Worm (Caenorhabditis elegans) whole organism, late embryonic: ENCODE data around the gene F13B6.1.

Source experiments
- C08G9.2 ChIP-seq: sonication (generic microtip); optimal IDR thresholded peaks from 2 replicates; lab custom pipeline; 2016; ENCODE audit warnings: mild to moderate bottlenecking, missing genetic modification characterization, moderate library complexity, missing compliant biosample characterization
- C38D4.7 ChIP-seq: fragments of 200-800 bp; sonication (Bioruptor generic); optimal IDR thresholded peaks from 2 replicates; lab custom pipeline; 2018; ENCODE audit warnings: mild to moderate bottlenecking, missing genetic modification characterization, moderate library complexity, missing compliant biosample characterization
- K02D7.2 ChIP-seq: sonication (generic microtip); optimal IDR thresholded peaks from 2 replicates; lab custom pipeline; 2017; ENCODE audit warnings: mild to moderate bottlenecking, missing genetic modification characterization, missing compliant biosample characterization
- Y22D7AL.16 ChIP-seq: sonication (generic microtip); optimal IDR thresholded peaks from 2 replicates; lab custom pipeline; 2016; ENCODE audit warnings: missing genetic modification characterization, missing compliant biosample characterization
- ahr-1 ChIP-seq: sonication (generic microtip); optimal IDR thresholded peaks from 2 replicates; lab custom pipeline; 2016; ENCODE audit warnings: missing genetic modification characterization, missing compliant biosample characterization
- ama-1 ChIP-seq: fragments of 150-350 bp; optimal IDR thresholded peaks from 2 replicates; lab custom pipeline; 2014
- ceh-18 ChIP-seq: sonication (generic microtip); optimal IDR thresholded peaks from 2 replicates; lab custom pipeline; 2016; ENCODE audit warnings: missing genetic modification characterization, missing compliant biosample characterization
- ceh-19 ChIP-seq: fragments of 200-800 bp; sonication (Bioruptor generic); optimal IDR thresholded peaks from 2 replicates; lab custom pipeline; 2018; ENCODE audit warnings: mild to moderate bottlenecking, missing genetic modification characterization, missing compliant biosample characterization
- ceh-2 ChIP-seq: sonication (generic microtip); optimal IDR thresholded peaks from 2 replicates; lab custom pipeline; 2016; ENCODE audit warnings: missing genotype, missing genetic modification characterization, missing compliant biosample characterization
- ceh-30 ChIP-seq: fragments of 150-350 bp; optimal IDR thresholded peaks from 2 replicates; lab custom pipeline; 2014; ENCODE audit warnings: missing biosample characterization, missing genetic modification characterization
- ceh-31 ChIP-seq: sonication (generic microtip); optimal IDR thresholded peaks from 2 replicates; lab custom pipeline; 2016; ENCODE audit warnings: missing genetic modification characterization, missing compliant biosample characterization
- ceh-34 ChIP-seq: sonication (generic microtip); optimal IDR thresholded peaks from 2 replicates; lab custom pipeline; 2016; ENCODE audit warnings: mild to moderate bottlenecking, missing genetic modification characterization, missing compliant biosample characterization
- ceh-48 ChIP-seq: sonication (generic microtip); optimal IDR thresholded peaks from 2 replicates; lab custom pipeline; 2016; ENCODE audit warnings: missing genetic modification characterization, inconsistent platforms, missing compliant biosample characterization
- ceh-6 ChIP-seq: fragments of 200-800 bp; sonication (Bioruptor generic); optimal IDR thresholded peaks from 2 replicates; lab custom pipeline; 2018; ENCODE audit warnings: mild to moderate bottlenecking, missing genetic modification characterization, missing compliant biosample characterization
- che-1 ChIP-seq: sonication (generic microtip); optimal IDR thresholded peaks from 2 replicates; lab custom pipeline; 2016; ENCODE audit warnings: mild to moderate bottlenecking, missing genetic modification characterization, missing compliant biosample characterization
- dve-1 ChIP-seq: sonication (generic microtip); optimal IDR thresholded peaks from 2 replicates; lab custom pipeline; 2017; ENCODE audit warnings: antibody characterized with exemption, mild to moderate bottlenecking, missing genetic modification characterization, missing compliant biosample characterization
- elt-4 ChIP-seq: sonication (generic microtip); optimal IDR thresholded peaks from 2 replicates; lab custom pipeline; 2016; ENCODE audit warnings: missing genetic modification characterization, missing compliant biosample characterization
- ets-4 ChIP-seq: sonication (generic microtip); optimal IDR thresholded peaks from 2 replicates; lab custom pipeline; 2016; ENCODE audit warnings: missing genetic modification characterization, missing compliant biosample characterization
- eyg-1 ChIP-seq: sonication (generic microtip); optimal IDR thresholded peaks from 2 replicates; lab custom pipeline; 2016; ENCODE audit warnings: missing genotype, missing genetic modification characterization, missing compliant biosample characterization
- fkh-6 ChIP-seq: sonication (generic microtip); optimal IDR thresholded peaks from 2 replicates; lab custom pipeline; 2016; ENCODE audit warnings: missing genetic modification characterization, missing compliant biosample characterization
- gmeb-2 ChIP-seq: sonication (generic microtip); optimal IDR thresholded peaks from 2 replicates; lab custom pipeline; 2016; ENCODE audit warnings: missing genetic modification characterization, inconsistent platforms, missing compliant biosample characterization
- hlh-13 ChIP-seq: fragments of 200-800 bp; sonication (Bioruptor generic); optimal IDR thresholded peaks from 2 replicates; lab custom pipeline; 2018; ENCODE audit warnings: mild to moderate bottlenecking, missing genetic modification characterization, missing compliant biosample characterization
- hlh-15 ChIP-seq: sonication (generic microtip); optimal IDR thresholded peaks from 2 replicates; lab custom pipeline; 2016; ENCODE audit warnings: missing genetic modification characterization, missing compliant biosample characterization
- hlh-30 ChIP-seq: sonication (generic microtip); optimal IDR thresholded peaks from 2 replicates; lab custom pipeline; 2017; ENCODE audit warnings: antibody characterized with exemption, missing genetic modification characterization, missing compliant biosample characterization; ENCODE audit not compliant: insufficient read depth
- hlh-6 ChIP-seq: sonication (generic microtip); optimal IDR thresholded peaks from 2 replicates; lab custom pipeline; 2016; ENCODE audit warnings: missing genotype, missing genetic modification characterization, missing compliant biosample characterization
- lin-11 ChIP-seq: fragments of 200-800 bp; sonication (Bioruptor generic); optimal IDR thresholded peaks from 2 replicates; lab custom pipeline; 2018; ENCODE audit warnings: mild to moderate bottlenecking, missing genetic modification characterization, missing compliant biosample characterization
- mec-3 ChIP-seq: sonication (generic microtip); optimal IDR thresholded peaks from 2 replicates; lab custom pipeline; 2016; ENCODE audit warnings: borderline replicate concordance, missing genetic modification characterization, missing compliant biosample characterization
- nfya-1 ChIP-seq: sonication (generic microtip); optimal IDR thresholded peaks from 2 replicates; lab custom pipeline; 2017; ENCODE audit warnings: missing genetic modification characterization, mild to moderate bottlenecking, missing compliant biosample characterization, antibody characterized with exemption, moderate library complexity
- nhr-232 ChIP-seq: sonication (generic microtip); optimal IDR thresholded peaks from 2 replicates; lab custom pipeline; 2016; ENCODE audit warnings: missing genetic modification characterization, missing compliant biosample characterization
- npax-4 ChIP-seq: sonication (generic microtip); optimal IDR thresholded peaks from 2 replicates; lab custom pipeline; 2016; ENCODE audit warnings: missing genetic modification characterization, missing compliant biosample characterization
- odd-2 ChIP-seq: sonication (generic microtip); optimal IDR thresholded peaks from 2 replicates; lab custom pipeline; 2017; ENCODE audit warnings: antibody characterized with exemption, mild to moderate bottlenecking, missing genetic modification characterization, missing compliant biosample characterization
- pag-3 ChIP-seq: sonication (generic microtip); optimal IDR thresholded peaks from 2 replicates; lab custom pipeline; 2016; ENCODE audit warnings: missing compliant biosample characterization, missing genetic modification characterization, borderline replicate concordance
- pat-9 ChIP-seq: fragments of 200-800 bp; sonication (Bioruptor generic); optimal IDR thresholded peaks from 2 replicates; lab custom pipeline; 2018; ENCODE audit warnings: mild to moderate bottlenecking, missing genetic modification characterization, moderate library complexity, missing compliant biosample characterization
- pros-1 ChIP-seq: fragments of 150-350 bp; optimal IDR thresholded peaks from 2 replicates; lab custom pipeline; 2014; ENCODE audit warnings: missing biosample characterization, missing genetic modification reagents, missing genetic modification characterization
- sox-2 ChIP-seq: fragments of 200-800 bp; sonication (Bioruptor generic); IDR thresholded peaks from 2 replicates; pipeline ENCODE4 v1.3.6; 2022; ENCODE audit warnings: missing genetic modification reagents, missing genetic modification characterization, missing compliant biosample characterization
- syd-9 ChIP-seq: sonication (generic microtip); optimal IDR thresholded peaks from 2 replicates; lab custom pipeline; 2016; ENCODE audit warnings: mild to moderate bottlenecking, missing genetic modification characterization, moderate library complexity, missing compliant biosample characterization
- tbx-2 ChIP-seq: sonication (generic microtip); optimal IDR thresholded peaks from 2 replicates; lab custom pipeline; 2016; ENCODE audit warnings: missing genetic modification characterization, missing compliant biosample characterization
- tbx-7 ChIP-seq: sonication (generic microtip); optimal IDR thresholded peaks from 2 replicates; lab custom pipeline; 2016; ENCODE audit warnings: missing genotype, missing genetic modification characterization, missing compliant biosample characterization
- ttx-3 ChIP-seq: sonication (generic microtip); optimal IDR thresholded peaks from 2 replicates; lab custom pipeline; 2016; ENCODE audit warnings: missing genetic modification reagents, missing genetic modification characterization, missing compliant biosample characterization
- unc-42 ChIP-seq: sonication (generic microtip); optimal IDR thresholded peaks from 2 replicates; lab custom pipeline; 2016; ENCODE audit warnings: missing genotype, missing genetic modification characterization, missing compliant biosample characterization
- unc-86 ChIP-seq: sonication (generic microtip); optimal IDR thresholded peaks from 2 replicates; lab custom pipeline; 2016; ENCODE audit warnings: missing genetic modification characterization, missing compliant biosample characterization

F13B6.1 gene

DNA sequence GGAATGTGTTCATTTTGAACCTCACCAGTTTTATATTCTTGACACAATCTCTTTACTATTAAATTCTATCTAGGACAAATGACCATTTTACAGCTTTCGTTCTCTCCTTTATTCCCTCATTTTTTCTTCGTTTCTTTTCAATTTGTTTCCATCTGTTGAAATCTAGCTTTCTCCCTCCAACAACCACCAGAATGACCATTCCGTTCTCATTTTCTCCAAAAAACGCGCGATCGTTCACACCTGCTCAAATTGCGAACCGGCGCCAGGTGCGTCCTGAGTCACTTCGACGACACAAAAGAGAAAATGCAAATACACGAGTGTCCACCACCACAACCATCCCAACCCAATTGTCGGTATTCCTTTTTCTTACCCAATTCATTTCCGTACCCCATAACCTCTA lies at the start of gene F13B6.1:
F13B6.1 (plus strand) TSS at position 301 of the 400 bp plus-strand sequence.
- TF ChIP-seq unc-42 (tag; lab: Kevin White, UChicago): no peak
- TF ChIP-seq Y22D7AL.16: no peak
- TF ChIP-seq ceh-19 (GFP tag; lab: Kevin White, UChicago): no peak
- no peak for TF ChIP-seq odd-2
- no peak for TF ChIP-seq ceh-48 (tag; lab: Kevin White, UChicago)
- TF ChIP-seq eyg-1 (tag; lab: Kevin White, UChicago): no peak
- no peak for TF ChIP-seq pros-1
- no peak for TF ChIP-seq gmeb-2 (tag; lab: Kevin White, UChicago)
- no peak for TF ChIP-seq ceh-2
- TF ChIP-seq hlh-6 (tag; lab: Kevin White, UChicago): no peak
- no peak for TF ChIP-seq mec-3
- TF ChIP-seq ceh-18 (tag; lab: Kevin White, UChicago): no peak
- TF ChIP-seq C38D4.7 (GFP tag; lab: Kevin White, UChicago): no peak
- TF ChIP-seq lin-11 (tag; lab: Kevin White, UChicago): no peak
- no peak for TF ChIP-seq ceh-30 (tag; lab: Kevin White, UChicago)
- TF ChIP-seq fkh-6 (tag; lab: Kevin White, UChicago): no peak
- no peak for TF ChIP-seq sox-2 (GFP tag; lab: Robert Waterston, UW)
- no peak for TF ChIP-seq dve-1 (tag; lab: Kevin White, UChicago)
- no peak for TF ChIP-seq hlh-15 (tag; lab: Kevin White, UChicago)
- no peak for TF ChIP-seq C08G9.2
- TF ChIP-seq, all 69 proteins: peak for 0

ce11 chrIV:7406690-7407089 lies 49.6 kb upstream of the F13B6.1 start:
- TF ChIP-seq ttx-3 (tag; lab: Kevin White, UChicago): no peak
- no peak for TF ChIP-seq ahr-1
- TF ChIP-seq tbx-7 (tag; lab: Kevin White, UChicago): no peak
- TF ChIP-seq tbx-2 (tag; lab: Kevin White, UChicago): no peak

DNA sequence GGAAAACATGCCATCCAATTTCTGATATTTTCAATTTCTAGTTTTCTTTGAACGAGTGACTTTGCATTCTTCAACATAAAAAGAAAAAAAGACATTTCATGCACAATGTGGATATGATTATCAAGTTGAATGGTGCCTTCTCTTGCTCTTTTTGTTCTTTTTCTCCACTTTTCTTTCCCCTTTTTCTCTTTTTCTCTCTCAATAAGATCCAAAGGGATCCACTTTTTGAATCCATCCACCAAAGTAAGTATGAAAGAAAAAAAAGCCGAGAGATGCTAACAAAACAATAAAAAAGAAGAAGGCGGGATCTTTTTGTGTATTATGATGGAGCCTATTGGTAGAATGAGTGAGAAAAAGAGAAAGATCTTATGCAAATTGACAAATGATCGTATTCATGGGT lies 49.0 kb upstream of the F13B6.1 start:
- TF ChIP-seq unc-42 (tag; lab: Kevin White, UChicago): peak; percentile 5
- TF ChIP-seq ceh-2: no peak

- no peak for TF ChIP-seq pat-9
- no peak for TF ChIP-seq ttx-3 (tag; lab: Kevin White, UChicago)
- TF ChIP-seq ceh-19 (GFP tag; lab: Kevin White, UChicago): no peak
- no peak for TF ChIP-seq elt-4
- TF ChIP-seq ets-4 (tag; lab: Kevin White, UChicago): no peak
- TF ChIP-seq lin-11 (tag; lab: Kevin White, UChicago): no peak
- no peak for TF ChIP-seq unc-86 (tag; lab: Kevin White, UChicago)
- no peak for TF ChIP-seq hlh-13 (GFP tag; lab: Kevin White, UChicago)
These were observed 42.8 kb upstream of the F13B6.1 start for ce11 chrIV:7413573-7413972.

DNA sequence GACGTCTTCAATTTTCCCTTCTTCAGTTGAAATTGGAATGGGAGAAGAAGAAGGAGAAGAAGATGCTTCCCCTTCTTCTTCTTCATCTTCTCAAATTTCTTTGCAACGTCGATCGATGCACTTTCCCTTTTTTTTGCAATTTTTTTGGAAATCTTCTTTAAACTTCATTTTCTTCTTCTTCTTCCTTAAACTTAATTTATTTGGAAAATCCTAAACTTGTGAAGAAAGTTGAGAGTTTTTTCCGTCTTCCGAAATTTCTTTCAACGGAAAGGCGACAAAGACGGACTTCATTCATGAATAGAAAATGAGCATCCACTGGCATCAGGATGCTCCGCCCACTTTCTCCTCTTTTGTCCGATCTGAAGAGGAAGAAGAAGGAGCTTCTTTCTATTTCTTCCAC lies 42.2 kb upstream of the F13B6.1 start:
- no peak for TF ChIP-seq mec-3
- TF ChIP-seq unc-42 (tag; lab: Kevin White, UChicago): peak; percentile 79
- TF ChIP-seq ceh-31 (tag; lab: Kevin White, UChicago): peak; percentile 13
- TF ChIP-seq, all 69 proteins: peak for 2

ce11 chrIV:7418818-7419217 lies 37.5 kb upstream of the F13B6.1 start, which contains the start of gene B0496.6:
Gene B0496.6, plus strand, starts transcription at chrIV:7419118.
- no peak for TF ChIP-seq hlh-6 (tag; lab: Kevin White, UChicago)
- TF ChIP-seq nhr-232: no peak
- TF ChIP-seq ahr-1: no peak
- no peak for TF ChIP-seq tbx-7 (tag; lab: Kevin White, UChicago)
- no peak for TF ChIP-seq K02D7.2 (tag; lab: Kevin White, UChicago)
- no peak for TF ChIP-seq ceh-34 (tag; lab: Kevin White, UChicago)
- TF ChIP-seq npax-4 (tag; lab: Kevin White, UChicago): no peak
- no peak for TF ChIP-seq unc-42 (tag; lab: Kevin White, UChicago)
- TF ChIP-seq ceh-6 (GFP tag; lab: Kevin White, UChicago): no peak
- TF ChIP-seq che-1 (tag; lab: Kevin White, UChicago): no peak
- TF ChIP-seq hlh-30 (tag; lab: Kevin White, UChicago): no peak
- no peak for TF ChIP-seq nfya-1 (tag; lab: Kevin White, UChicago)
- no peak for TF ChIP-seq syd-9 (tag; lab: Kevin White, UChicago)
- no peak for TF ChIP-seq mec-3
- TF ChIP-seq ama-1 (lab: Kevin White, UChicago): no peak
- no peak for TF ChIP-seq pag-3 (tag; lab: Kevin White, UChicago)
